Fruit fly (Drosophila melanogaster): ENCODE measurements around the gene awd.

DNA sequence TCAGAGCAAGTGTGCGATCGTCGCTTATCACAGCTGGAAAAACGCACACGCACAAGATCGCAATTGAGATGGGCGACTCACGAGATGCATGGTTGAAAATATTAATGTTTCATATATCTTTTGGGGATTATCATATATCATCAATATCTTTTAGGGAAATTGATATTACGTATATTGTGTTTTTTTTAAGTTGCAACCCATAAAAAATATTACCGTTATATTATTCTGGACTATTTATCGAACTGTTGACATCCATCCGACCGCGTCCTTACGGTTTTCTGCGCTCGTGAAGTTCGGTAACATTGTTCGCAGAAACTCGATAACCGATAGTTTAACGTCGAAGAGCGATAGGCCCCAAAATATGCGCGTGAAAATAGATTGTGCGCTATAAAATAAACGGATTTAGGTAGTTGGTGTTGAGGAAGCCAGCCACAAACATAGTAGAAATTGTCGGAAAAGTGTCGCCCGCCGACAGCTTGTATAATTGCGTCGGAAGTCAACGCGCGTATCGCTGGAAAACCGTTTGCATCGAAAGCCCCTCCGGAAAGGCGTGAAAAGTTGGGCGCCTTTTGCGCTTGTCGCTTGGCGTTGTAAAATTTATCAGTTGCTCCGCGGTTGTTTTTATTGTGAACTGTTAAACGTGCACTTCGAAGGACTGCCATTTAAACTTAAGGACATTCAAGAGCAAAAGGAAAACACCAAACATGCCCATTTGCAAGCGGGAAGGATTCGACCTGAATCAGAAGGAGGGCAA is 48.0 kb upstream of the awd start, which contains the start of the genes Mccc1 and Acf:
- TF ChIP-seq Pif1A (GFP tag; optimal IDR thresholded peaks at IDR 0.05) = no peak
- no peak for TF ChIP-seq EcR (GFP tag; optimal IDR thresholded peaks at IDR 0.05)
- no peak for TF ChIP-seq CG12605 (GFP tag; IDR thresholded peaks at IDR 0.05)
- TF ChIP-seq CG32121 (GFP tag; IDR thresholded peaks at IDR 0.05) = no peak
- TF ChIP-seq CG13204 (GFP tag; optimal IDR thresholded peaks at IDR 0.05) = no peak
- TF ChIP-seq CG8159 (tag; optimal IDR thresholded peaks at IDR 0.05) = no peak
- no peak for TF ChIP-seq Pif1B (GFP tag; optimal IDR thresholded peaks at IDR 0.05)
- no peak for TF ChIP-seq CG14655 (GFP tag; optimal IDR thresholded peaks at IDR 0.05)
- no peak for TF ChIP-seq fd96Ca (GFP tag; IDR thresholded peaks at IDR 0.05)
- no peak for TF ChIP-seq CG10348 (GFP tag; IDR thresholded peaks at IDR 0.05)
- no peak for TF ChIP-seq CG34367 (tag; optimal IDR thresholded peaks at IDR 0.05)
- no peak for TF ChIP-seq CG15710 (tag; optimal IDR thresholded peaks at IDR 0.05)
- TF ChIP-seq rn (GFP tag; IDR thresholded peaks at IDR 0.05) = no peak
- TF ChIP-seq CG4496 (GFP tag; IDR thresholded peaks at IDR 0.05) = peak; percentile 57; the same call in 2 of the 3 replicates

Data from whole organism, pupa.